Worm (Caenorhabditis elegans): ENCODE data around the gene K05F6.10.

ce11 chrII:1600661-1601060, 24.7 kb upstream of the K05F6.10 start, which contains the start of gene bath-26:
- TF ChIP-seq nhr-12 (tag; optimal IDR thresholded peaks at IDR 0.05) (no peak), skn-1 (tag; optimal IDR thresholded peaks at IDR 0.05) (no peak), unc-62 (GFP tag; optimal IDR thresholded peaks at IDR 0.05) (no peak)

Measured in whole organism, L2 larva.